Worm (Caenorhabditis elegans): Measurements from ENCODE around the gene C06A6.2.
A peak's percentile ranks its signal among the peaks of the same experiment; 100 is the strongest.

C06A6.2 gene

DNA sequence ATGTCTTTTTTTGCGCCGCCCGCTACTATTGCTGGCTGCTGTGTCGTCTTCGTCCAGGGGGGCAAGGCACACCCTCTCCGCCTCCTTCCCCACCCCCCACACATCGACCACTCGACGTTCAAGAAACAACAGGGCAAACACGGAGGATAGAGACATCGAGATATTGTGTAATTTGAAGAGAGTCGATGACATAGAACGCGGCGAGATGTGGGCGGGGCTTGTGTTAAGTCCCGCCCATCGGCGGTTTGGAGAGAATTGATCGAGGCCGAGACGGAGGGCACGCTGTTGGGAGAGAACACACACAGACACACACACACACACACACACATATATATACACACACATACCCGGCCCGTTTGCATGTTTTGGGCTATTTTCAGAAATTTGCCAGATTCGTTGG, 837 bp upstream of the C06A6.2 start (continued):
- TF ChIP-seq aha-1 (tag): peak; percentile 99
- 0 out of 2 replicates have a peak, but pooled peaks have one; percentile 11 for TF ChIP-seq F44E2.7 (GFP tag; IDR thresholded peaks at IDR 0.05)
- TF ChIP-seq nhr-48 (tag; optimal IDR thresholded peaks at IDR 0.05): peak; percentile 52
- TF ChIP-seq daf-19 (GFP tag; conservative IDR thresholded peaks at IDR 0.05): no peak
- TF ChIP-seq lin-1 (GFP tag; IDR thresholded peaks at IDR 0.05): 0 out of 2 replicates have a peak, but pooled peaks have one; percentile 37
- no peak for TF ChIP-seq snpc-4 (tag; optimal IDR thresholded peaks at IDR 0.05)
- peak; percentile 70 for TF ChIP-seq ctbp-1 (GFP tag; IDR thresholded peaks at IDR 0.05)
- TF ChIP-seq lsy-2 (tag; optimal IDR thresholded peaks at IDR 0.05): peak; percentile 29 to 74
- TF ChIP-seq dmd-9 (GFP tag; IDR thresholded peaks at IDR 0.05): no peak
- no peak for TF ChIP-seq R02D3.7 (tag; optimal IDR thresholded peaks at IDR 0.05)
- TF ChIP-seq ceh-20 (GFP tag; IDR thresholded peaks at IDR 0.05): peak; percentile 70; the same call in 1 of the 2 replicates
- TF ChIP-seq ztf-7 (tag; optimal IDR thresholded peaks at IDR 0.05): peak; percentile 31
- no peak for TF ChIP-seq ceh-62 (tag; optimal IDR thresholded peaks at IDR 0.05)
- TF ChIP-seq duxl-1 (tag; optimal IDR thresholded peaks at IDR 0.05; ENCODE audit: poor library complexity): no peak
- TF ChIP-seq spr-1 (tag; optimal IDR thresholded peaks at IDR 0.05): peak; percentile 54
- no peak for TF ChIP-seq lir-3 (tag; optimal IDR thresholded peaks at IDR 0.05)

- TF ChIP-seq nhr-76 (tag; optimal IDR thresholded peaks at IDR 0.05): no peak
- no peak for TF ChIP-seq rbr-2 (tag; optimal IDR thresholded peaks at IDR 0.05)
- peak in 1 of 2 experiments; percentile 29 for TF ChIP-seq unc-62 (GFP tag; optimal IDR thresholded peaks at IDR 0.05 in 1 of 2)
- no peak for TF ChIP-seq unc-62 (tag; optimal IDR thresholded peaks at IDR 0.05)
Measured at ce11 chrIV:7849235-7849634, 2.8 kb downstream of the C06A6.2 start.

- TF ChIP-seq sdz-12 (GFP tag; optimal IDR thresholded peaks at IDR 0.05): no peak
- peak; percentile 89 for TF ChIP-seq aha-1 (tag)
Measured at ce11 chrIV:7850329-7850728, 3.9 kb downstream of the C06A6.2 start.

DNA sequence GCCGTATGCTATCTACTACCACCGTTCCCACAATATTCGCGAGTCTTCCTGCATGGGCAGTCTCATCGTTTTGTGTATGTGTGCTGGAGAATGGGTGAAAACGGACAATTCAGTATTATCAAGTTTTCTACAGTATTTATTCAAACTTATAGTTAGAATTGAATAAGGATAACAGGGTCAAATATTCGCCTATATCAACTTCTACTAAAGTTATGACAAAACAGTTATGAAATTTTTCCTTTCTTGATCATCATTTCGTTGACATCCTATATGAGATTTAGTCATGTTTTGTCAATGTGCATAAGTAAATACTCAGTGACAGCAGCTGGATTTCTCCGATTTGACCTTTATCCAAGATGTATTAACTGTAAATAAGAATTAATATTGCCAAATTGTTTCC, 4.9 kb downstream of the C06A6.2 start:
- TF ChIP-seq nhr-111 (GFP tag; optimal IDR thresholded peaks at IDR 0.05) (no peak), unc-62 (GFP tag; optimal IDR thresholded peaks at IDR 0.05 in 1 of 2) (peak in 1 of 2 experiments; percentile 87), unc-62 (tag; optimal IDR thresholded peaks at IDR 0.05) (no peak), aha-1 (tag) (peak; percentile 64), tag-97 (GFP tag; IDR thresholded peaks at IDR 0.05) (no peak), unc-39 (tag; optimal IDR thresholded peaks at IDR 0.05) (no peak), F49E8.2 (tag; optimal IDR thresholded peaks at IDR 0.05; ENCODE audit: borderline replicate concordance) (no peak), nhr-25 (tag; optimal IDR thresholded peaks at IDR 0.05; ENCODE audit: borderline replicate concordance, insufficient read depth) (no peak)

DNA sequence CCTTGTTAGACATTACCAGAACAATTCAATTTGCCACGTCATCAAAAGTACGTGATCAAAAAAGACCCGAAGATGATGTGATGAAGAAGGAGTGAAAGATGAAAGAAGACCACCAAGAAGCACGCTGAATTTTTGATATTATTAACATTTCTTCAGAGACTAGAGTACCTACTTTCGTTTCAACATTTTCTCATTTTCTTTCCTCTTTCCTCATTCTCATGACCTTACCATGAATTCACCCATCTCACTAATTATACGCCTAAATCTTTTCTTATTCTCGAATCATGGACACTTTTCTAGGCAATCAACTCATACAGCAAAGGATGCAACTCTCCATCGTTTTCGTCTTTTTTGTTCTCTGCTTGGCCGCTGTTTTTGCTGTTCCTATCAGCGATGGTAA, 22.2 kb downstream of the C06A6.2 start, which contains the start of gene flp-10:
TSS of gene flp-10 (plus strand) at position 301 of the 400 bp plus-strand sequence.
- no peak for TF ChIP-seq mdl-1 (tag; optimal IDR thresholded peaks at IDR 0.05)
- TF ChIP-seq sdz-12 (GFP tag; optimal IDR thresholded peaks at IDR 0.05): no peak
- TF ChIP-seq aha-1 (tag): peak; percentile 55
- TF ChIP-seq nhr-28 (tag; optimal IDR thresholded peaks at IDR 0.05): no peak

ce11 chrIV:7870451-7870850, 24.0 kb downstream of the C06A6.2 start, which contains the start of gene T06C10.3:
Gene T06C10.3, plus strand, starts transcription at chrIV:7870751.
- TF ChIP-seq sdz-12 (GFP tag; optimal IDR thresholded peaks at IDR 0.05): no peak
- TF ChIP-seq dmd-9 (GFP tag; IDR thresholded peaks at IDR 0.05): no peak
- TF ChIP-seq T20F7.1 (GFP tag; optimal IDR thresholded peaks at IDR 0.05): no peak
- no peak for TF ChIP-seq daf-19 (GFP tag; conservative IDR thresholded peaks at IDR 0.05)
- TF ChIP-seq fkh-10 (GFP tag; optimal IDR thresholded peaks at IDR 0.05): no peak
- TF ChIP-seq F44E2.7 (GFP tag; IDR thresholded peaks at IDR 0.05): no peak
- no peak for TF ChIP-seq F26F4.8 (GFP tag; conservative IDR thresholded peaks at IDR 0.05)
- TF ChIP-seq ceh-44 (GFP tag; IDR thresholded peaks at IDR 0.05): no peak
- no peak for TF ChIP-seq snpc-1.2 (GFP tag; IDR thresholded peaks at IDR 0.05)
- no peak for TF ChIP-seq Y5F2A.4 (GFP tag; optimal IDR thresholded peaks at IDR 0.05)
- TF ChIP-seq dmd-6 (GFP tag; IDR thresholded peaks at IDR 0.05): no peak
- TF ChIP-seq fos-1 (tag; optimal IDR thresholded peaks at IDR 0.05): no peak

All from whole organism, L4 larva.